Worm (Caenorhabditis elegans) whole organism, late embryonic: ENCODE data around the gene atg-3.

Source experiments
- F13H6.1 ChIP-seq: sonication (generic microtip); optimal IDR thresholded peaks from 2 replicates; lab custom pipeline; 2016; ENCODE audit warnings: missing genetic modification characterization, missing compliant biosample characterization
- K02D7.2 ChIP-seq: sonication (generic microtip); optimal IDR thresholded peaks from 2 replicates; lab custom pipeline; 2017; ENCODE audit warnings: mild to moderate bottlenecking, missing genetic modification characterization, missing compliant biosample characterization
- T23F11.4 ChIP-seq: fragments of 200-800 bp; sonication (Bioruptor generic); optimal IDR thresholded peaks from 2 replicates; lab custom pipeline; 2018; ENCODE audit warnings: mild to moderate bottlenecking, missing genetic modification characterization, missing compliant biosample characterization
- ama-1 ChIP-seq: fragments of 150-350 bp; optimal IDR thresholded peaks from 2 replicates; lab custom pipeline; 2014
- ceh-19 ChIP-seq: fragments of 200-800 bp; sonication (Bioruptor generic); optimal IDR thresholded peaks from 2 replicates; lab custom pipeline; 2018; ENCODE audit warnings: mild to moderate bottlenecking, missing genetic modification characterization, missing compliant biosample characterization
- dmd-4 ChIP-seq: sonication (generic microtip); optimal IDR thresholded peaks from 2 replicates; lab custom pipeline; 2016; ENCODE audit warnings: borderline replicate concordance, missing genetic modification characterization, missing compliant biosample characterization
- nfya-1 ChIP-seq: sonication (generic microtip); optimal IDR thresholded peaks from 2 replicates; lab custom pipeline; 2017; ENCODE audit warnings: missing genetic modification characterization, mild to moderate bottlenecking, missing compliant biosample characterization, antibody characterized with exemption, moderate library complexity
- nhr-11 ChIP-seq: fragments of 150-350 bp; optimal IDR thresholded peaks from 2 replicates; lab custom pipeline; 2014; ENCODE audit warnings: missing biosample characterization, missing genetic modification characterization
- pag-3 ChIP-seq: sonication (generic microtip); optimal IDR thresholded peaks from 2 replicates; lab custom pipeline; 2016; ENCODE audit warnings: missing compliant biosample characterization, missing genetic modification characterization, borderline replicate concordance
- pha-4 ChIP-seq: fragments of 150-350 bp; optimal IDR thresholded peaks from 2 replicates; lab custom pipeline; 2018; ENCODE audit warnings: missing biosample characterization, missing genetic modification reagents, missing genetic modification characterization
- ref-2 ChIP-seq: sonication (generic microtip); optimal IDR thresholded peaks from 2 replicates; lab custom pipeline; 2016; ENCODE audit warnings: missing genetic modification characterization, missing compliant biosample characterization
- tbx-7 ChIP-seq: sonication (generic microtip); optimal IDR thresholded peaks from 2 replicates; lab custom pipeline; 2016; ENCODE audit warnings: missing genotype, missing genetic modification characterization, missing compliant biosample characterization

- TF ChIP-seq K02D7.2 (tag; lab: Kevin White, UChicago) (no peak), T23F11.4 (GFP tag; lab: Kevin White, UChicago) (no peak), nhr-11 (tag; lab: Kevin White, UChicago) (no peak), dmd-4 (tag; lab: Kevin White, UChicago) (no peak), ceh-19 (GFP tag; lab: Kevin White, UChicago) (no peak), pag-3 (tag; lab: Kevin White, UChicago) (no peak), pha-4 (tag; lab: Kevin White, UChicago) (no peak), ama-1 (no peak), tbx-7 (tag; lab: Kevin White, UChicago) (no peak), ref-2 (tag; lab: Kevin White, UChicago) (no peak), nfya-1 (tag; lab: Kevin White, UChicago) (no peak), F13H6.1 (tag; lab: Kevin White, UChicago) (no peak)
These were observed 20.0 kb upstream of the atg-3 start, which contains the start of gene egrh-2 for ce11 chrIV:990352-990751.
